Fruit fly (Drosophila melanogaster) whole organism, adult: Measurements from ENCODE around the gene CG9269.

Experiments used
- CG11617 ChIP-seq: fragments of 200-800 bp; sonication (Bioruptor generic); optimal IDR thresholded peaks from 2 replicates; lab custom pipeline; 2017; ENCODE audit warnings: mild to moderate bottlenecking, missing biosample characterization, missing genetic modification reagents, missing genetic modification characterization
- CG12768 ChIP-seq: fragments of 200-800 bp; sonication (Bioruptor generic); optimal IDR thresholded peaks from 2 replicates; lab custom pipeline; 2017; ENCODE audit warnings: missing biosample characterization, missing genetic modification characterization, mild to moderate bottlenecking, moderate library complexity, missing genetic modification reagents
- CG14711 ChIP-seq: fragments of 200-800 bp; sonication (Bioruptor generic); optimal IDR thresholded peaks from 2 replicates; lab custom pipeline; 2018; ENCODE audit warnings: missing biosample characterization, mild to moderate bottlenecking, missing genetic modification characterization, moderate library complexity
- CG1620 ChIP-seq: fragments of 200-800 bp; sonication (Bioruptor generic); optimal IDR thresholded peaks from 2 replicates; lab custom pipeline; 2016; ENCODE audit warnings: missing biosample characterization, missing genetic modification characterization
- CG33017 ChIP-seq: fragments of 200-800 bp; sonication (Bioruptor generic); optimal IDR thresholded peaks from 2 replicates; lab custom pipeline; 2018; ENCODE audit warnings: missing biosample characterization, mild to moderate bottlenecking, missing genetic modification characterization, moderate library complexity
- CG5204 ChIP-seq: fragments of 200-800 bp; sonication (Bioruptor generic); optimal IDR thresholded peaks from 2 replicates; lab custom pipeline; 2016; ENCODE audit warnings: missing biosample characterization, missing genetic modification characterization
- CG7045 ChIP-seq: fragments of 200-800 bp; sonication (Bioruptor generic); optimal IDR thresholded peaks from 2 replicates; lab custom pipeline; 2017; ENCODE audit warnings: missing biosample characterization, mild to moderate bottlenecking, missing genetic modification characterization
- CG7101 ChIP-seq: fragments of 200-800 bp; sonication (Bioruptor generic); optimal IDR thresholded peaks from 2 replicates; lab custom pipeline; 2018; ENCODE audit warnings: missing biosample characterization, mild to moderate bottlenecking, missing genetic modification characterization, moderate library complexity
- Clk ChIP-seq: fragments of 200-800 bp; sonication (Bioruptor generic); optimal IDR thresholded peaks from 2 replicates; lab custom pipeline; 2017; ENCODE audit warnings: missing biosample characterization, missing genetic modification characterization
- Crg-1 ChIP-seq: fragments of 200-800 bp; sonication (Bioruptor generic); optimal IDR thresholded peaks from 2 replicates; lab custom pipeline; 2016; ENCODE audit warnings: missing biosample characterization, missing genetic modification characterization
- Hr96 ChIP-seq: fragments of 200-800 bp; sonication (Bioruptor generic); optimal IDR thresholded peaks from 2 replicates; lab custom pipeline; 2016; ENCODE audit warnings: missing biosample characterization, missing genetic modification characterization
- Mnt ChIP-seq: fragments of 200-800 bp; sonication (Bioruptor generic); optimal IDR thresholded peaks from 2 replicates; lab custom pipeline; 2016; ENCODE audit warnings: missing biosample characterization, mild to moderate bottlenecking, missing genetic modification characterization
- bab1 ChIP-seq: fragments of 200-800 bp; sonication (Bioruptor generic); optimal IDR thresholded peaks from 3 replicates; lab custom pipeline; 2019; ENCODE audit warnings: missing biosample characterization, mild to moderate bottlenecking, missing genetic modification characterization, moderate library complexity
- cic ChIP-seq: fragments of 200-800 bp; sonication (Bioruptor generic); optimal IDR thresholded peaks from 2 replicates; lab custom pipeline; 2017; ENCODE audit warnings: missing biosample characterization, mild to moderate bottlenecking, missing genetic modification characterization, moderate library complexity
- cnc ChIP-seq, 2 experiments: fragments of >200 bp; optimal IDR thresholded peaks; 2 replicates each; lab custom pipeline; 2017
- kay ChIP-seq: fragments of 200-800 bp; sonication (Bioruptor generic); peaks from one replicate; lab custom pipeline; 2016; ENCODE audit warnings: missing biosample characterization, missing genetic modification characterization, borderline replicate concordance
- ovo ChIP-seq: fragments of 200-800 bp; sonication (Bioruptor generic); optimal IDR thresholded peaks from 2 replicates; lab custom pipeline; 2016; ENCODE audit warnings: missing biosample characterization, missing genetic modification characterization
- pad ChIP-seq: fragments of 200-800 bp; sonication (Bioruptor generic); optimal IDR thresholded peaks from 3 replicates; lab custom pipeline; 2017; ENCODE audit warnings: missing biosample characterization, missing genetic modification characterization, mild to moderate bottlenecking, moderate library complexity, missing genetic modification reagents
- tj ChIP-seq: fragments of 200-800 bp; sonication (Bioruptor generic); optimal IDR thresholded peaks from 3 replicates; lab custom pipeline; 2017; ENCODE audit warnings: missing biosample characterization, mild to moderate bottlenecking, missing genetic modification characterization, moderate library complexity
- toe ChIP-seq: fragments of 200-800 bp; sonication (Bioruptor generic); optimal IDR thresholded peaks from 2 replicates; lab custom pipeline; 2016; ENCODE audit warnings: missing biosample characterization, missing genetic modification characterization

Gene CG9269

DNA sequence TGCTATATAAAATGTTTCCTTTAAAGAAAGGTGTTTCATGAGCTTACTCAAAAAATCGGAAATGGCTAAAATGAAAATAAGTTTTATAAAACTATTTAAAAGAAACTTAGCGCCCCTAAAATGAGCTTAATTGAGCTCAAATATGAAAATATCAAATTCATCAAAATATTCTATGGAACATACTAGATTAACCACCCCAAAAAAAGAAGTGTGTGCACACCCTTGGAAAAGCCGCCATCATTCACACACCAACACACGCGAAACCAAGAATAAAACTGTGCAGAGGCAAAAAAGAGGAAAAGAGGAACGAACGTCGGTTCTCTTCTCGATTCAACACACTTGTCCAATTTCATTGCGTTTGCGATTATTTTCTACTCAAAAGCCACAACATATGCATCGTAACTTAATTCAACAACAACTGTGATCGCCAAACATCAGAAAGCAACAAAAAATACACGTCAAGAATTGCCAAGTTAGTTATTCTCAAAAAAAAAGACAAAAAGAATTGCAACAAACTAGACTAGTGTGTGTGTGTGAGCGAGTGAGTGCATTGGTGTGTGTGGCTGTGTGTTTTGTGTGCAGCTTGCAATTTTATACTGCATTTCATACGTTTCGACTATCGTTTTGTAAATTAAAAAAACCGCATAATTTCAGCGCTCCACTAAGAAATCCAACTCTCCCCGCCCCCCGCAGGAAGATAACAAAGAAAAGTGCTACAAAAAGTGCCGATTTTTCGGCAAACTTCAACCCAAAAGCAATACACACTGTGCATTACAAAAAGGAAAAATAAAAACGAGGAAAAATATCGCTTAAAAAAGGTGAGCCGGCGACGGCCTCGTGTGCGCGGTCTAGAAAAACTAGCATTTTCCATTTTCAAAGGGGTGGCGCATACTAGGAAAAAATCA, 31.3 kb downstream of the CG9269 start, which contains the start of gene rin:
Gene rin (plus strand): TSS at position 276 of the 905 bp plus-strand sequence.
- TF ChIP-seq cnc (optimal IDR thresholded peaks at IDR 0.05; lab: Kevin White, UChicago) = no peak
- TF ChIP-seq cic (GFP tag; lab: Kevin White, UChicago) = peak; percentile 32
- TF ChIP-seq Crg-1 (GFP tag; lab: Kevin White, UChicago) = no peak
- no peak for TF ChIP-seq CG1620
- no peak for TF ChIP-seq ovo (GFP tag; lab: Kevin White, UChicago)
- TF ChIP-seq bab1 = peak; percentile 27
- TF ChIP-seq Mnt (GFP tag; lab: Kevin White, UChicago) = no peak
- TF ChIP-seq Hr96 (GFP tag; lab: Kevin White, UChicago) = no peak
- no peak for TF ChIP-seq toe
- no peak for TF ChIP-seq CG7045 (GFP tag; lab: Kevin White, UChicago)
- TF ChIP-seq tj = peak; percentile 94
- TF ChIP-seq CG7101 (tag; lab: Kevin White, UChicago) = no peak
- no peak for TF ChIP-seq CG33017 (tag; lab: Kevin White, UChicago)
- TF ChIP-seq kay (GFP tag; lab: Kevin White, UChicago) = peak; percentile 30
- TF ChIP-seq CG12768 = peak; percentile 28
- no peak for TF ChIP-seq CG11617
- no peak for TF ChIP-seq CG5204 (GFP tag; lab: Kevin White, UChicago)
- no peak for TF ChIP-seq Clk
- peak; percentile 4 for TF ChIP-seq pad (GFP tag; lab: Kevin White, UChicago)
- no peak for TF ChIP-seq CG14711 (tag; lab: Kevin White, UChicago)

DNA sequence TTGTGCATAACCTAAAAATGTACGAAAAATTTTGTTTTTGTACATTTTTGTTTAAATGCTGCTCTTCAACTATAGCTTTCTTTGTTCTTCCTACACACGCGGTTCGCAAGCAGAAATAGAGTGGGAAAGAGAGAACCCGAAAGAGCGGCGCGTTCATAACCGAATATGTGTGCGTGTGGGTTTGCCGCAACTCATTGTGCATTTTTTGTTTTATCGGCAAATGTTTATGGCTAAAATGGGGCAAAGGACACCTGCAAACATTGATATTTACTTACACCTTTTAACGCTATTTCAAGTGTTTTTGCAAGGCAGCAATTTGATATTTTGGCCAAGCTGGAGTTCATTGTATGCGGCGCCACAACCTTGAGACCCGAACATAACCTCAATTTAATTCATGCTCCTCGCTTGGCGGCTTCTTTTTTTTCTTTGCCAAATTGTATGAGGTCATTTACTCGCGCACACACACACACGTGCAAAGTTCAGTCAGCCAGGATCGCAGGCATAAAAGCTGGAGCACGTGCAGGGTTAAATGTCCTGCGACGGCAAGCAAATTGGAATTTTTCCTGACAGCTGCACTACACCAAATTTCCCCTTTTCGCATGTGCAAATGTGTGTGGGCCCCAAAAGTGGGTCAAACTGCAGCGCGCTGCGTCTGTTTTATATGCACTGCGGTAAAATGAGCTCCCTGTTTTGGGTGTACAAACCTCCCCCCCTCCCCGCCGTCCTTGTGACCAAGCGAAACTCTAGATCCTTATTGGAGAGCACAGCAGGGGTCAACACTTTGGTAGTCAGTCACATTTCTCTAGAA, 32.2 kb downstream of the CG9269 start:
- TF ChIP-seq CG7045 (GFP tag; lab: Kevin White, UChicago) (no peak), CG7101 (tag; lab: Kevin White, UChicago) (no peak), cic (GFP tag; lab: Kevin White, UChicago) (no peak), pad (GFP tag; lab: Kevin White, UChicago) (peak; percentile 38)

DNA sequence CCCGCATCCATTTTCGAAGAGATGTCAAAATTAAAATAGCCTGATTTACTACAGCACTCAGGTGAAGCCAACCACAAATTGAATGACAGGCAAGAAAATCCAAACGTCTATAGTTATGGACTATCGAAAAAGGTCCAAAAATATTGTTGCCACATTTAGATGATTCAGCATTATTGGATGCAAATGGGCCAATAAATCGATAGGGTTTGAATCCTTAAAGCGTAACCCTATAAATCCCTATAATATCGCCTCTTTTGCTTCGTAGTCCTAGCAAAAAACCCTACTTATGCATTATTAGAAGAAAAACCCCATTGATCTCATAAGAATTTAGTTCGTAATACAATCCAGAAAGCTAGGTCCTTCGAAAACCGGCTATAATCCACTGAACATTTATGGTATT, 40.6 kb downstream of the CG9269 start, which contains the start of gene Rbp4:
Gene Rbp4 (minus strand): TSS at position 101 of the 400 bp plus-strand sequence.
- TF ChIP-seq Crg-1 (GFP tag; lab: Kevin White, UChicago) = no peak
- peak in 1 of 2 experiments; percentile 32 for TF ChIP-seq cnc (optimal IDR thresholded peaks at IDR 0.05; lab: Kevin White, UChicago)

DNA sequence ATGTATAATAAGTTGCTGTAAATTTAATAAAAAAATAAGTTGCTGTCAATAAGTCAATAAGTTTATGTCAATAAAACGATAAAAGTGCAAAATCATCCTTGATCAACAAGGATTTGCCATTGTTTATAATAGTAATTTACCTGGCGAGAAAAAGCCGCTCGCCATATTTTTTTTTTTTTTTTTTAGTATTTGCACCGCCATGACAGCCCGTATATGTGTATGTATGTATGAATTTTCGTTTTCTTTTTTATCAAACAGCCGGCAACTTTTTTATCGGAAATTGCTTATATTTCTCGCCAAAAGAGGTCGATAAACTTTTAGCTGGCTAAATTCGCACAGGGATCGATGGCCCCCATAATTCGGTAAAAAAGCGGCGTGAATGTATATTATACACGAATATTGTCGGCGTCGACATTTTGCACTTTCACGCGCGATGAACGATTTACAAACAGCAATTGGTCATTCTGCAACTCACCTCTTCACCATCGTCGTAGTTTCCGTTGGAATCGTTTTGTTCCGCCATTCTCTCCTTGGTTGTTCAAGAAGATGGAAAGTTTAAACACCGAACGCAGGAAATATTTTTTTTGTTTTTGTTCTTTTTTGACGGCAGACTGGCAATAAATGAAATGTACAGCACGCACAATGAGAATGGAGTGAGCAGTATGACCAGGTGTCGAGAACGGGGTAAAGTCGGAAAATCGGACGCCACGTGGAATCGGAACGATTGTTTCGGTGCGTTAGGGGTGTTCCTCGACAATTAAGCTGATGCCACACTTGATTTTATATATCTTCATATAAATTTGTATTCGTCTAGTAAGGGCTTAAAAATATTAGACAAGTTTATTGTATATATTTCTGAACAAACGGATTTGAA, 44.4 kb downstream of the CG9269 start, which contains the start of gene Hrb87F:
Gene Hrb87F (minus strand): TSS at position 667 of the 874 bp plus-strand sequence.
- TF ChIP-seq cic (GFP tag; lab: Kevin White, UChicago) = peak; percentile 40
- TF ChIP-seq CG33017 (tag; lab: Kevin White, UChicago) = no peak
- peak; percentile 66 for TF ChIP-seq kay (GFP tag; lab: Kevin White, UChicago)
- TF ChIP-seq CG7045 (GFP tag; lab: Kevin White, UChicago) = no peak
- peak; percentile 24 for TF ChIP-seq CG11617
- no peak for TF ChIP-seq cnc (optimal IDR thresholded peaks at IDR 0.05; lab: Kevin White, UChicago)
- TF ChIP-seq Hr96 (GFP tag; lab: Kevin White, UChicago) = no peak
- peak; percentile 57 for TF ChIP-seq bab1
- peak; percentile 84 for TF ChIP-seq Mnt (GFP tag; lab: Kevin White, UChicago)
- TF ChIP-seq Crg-1 (GFP tag; lab: Kevin White, UChicago) = peak; percentile 3
- TF ChIP-seq CG12768 = peak; percentile 19
- no peak for TF ChIP-seq CG7101 (tag; lab: Kevin White, UChicago)
- peak; percentile 69 for TF ChIP-seq tj
- peak; percentile 10 for TF ChIP-seq CG1620

DNA sequence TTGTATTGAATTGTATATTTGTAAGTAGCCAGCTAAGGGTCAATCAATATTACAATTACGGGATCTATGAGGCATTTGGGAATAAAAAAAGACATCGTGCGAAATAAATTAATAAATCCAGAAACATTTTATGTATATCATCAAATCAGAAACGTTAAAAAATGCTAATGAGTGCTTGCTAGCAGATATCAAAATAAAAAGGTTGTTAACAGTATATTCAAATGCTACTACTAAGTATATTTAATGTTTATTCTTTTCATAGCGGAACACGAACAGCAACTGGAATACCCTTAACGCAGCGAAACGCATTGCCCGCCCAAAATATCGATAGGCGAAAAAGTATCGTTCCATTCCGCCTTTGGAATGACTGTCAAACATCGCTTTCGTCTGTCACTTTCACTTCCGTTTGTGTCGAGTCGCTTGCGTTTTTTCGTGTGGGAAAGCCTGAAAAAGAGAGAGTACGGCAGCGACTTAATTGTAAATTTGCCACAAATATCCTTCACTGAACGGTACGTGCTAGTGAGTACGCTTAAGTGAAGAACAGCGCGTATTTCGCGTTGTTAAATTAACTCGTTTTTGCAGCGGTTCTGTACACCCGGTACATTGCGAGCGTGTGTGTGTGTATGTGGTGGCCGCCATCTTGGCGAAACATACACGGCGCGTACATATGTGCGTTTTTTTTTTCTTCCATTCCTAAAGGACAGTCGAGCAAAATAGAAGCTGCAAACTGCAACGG, 45.4 kb downstream of the CG9269 start, which contains the start of gene B52:
Gene B52 (plus strand): TSS at position 388 of the 736 bp plus-strand sequence.
- TF ChIP-seq CG11617 (peak; percentile 86), CG7045 (GFP tag; lab: Kevin White, UChicago) (peak; percentile 67), CG12768 (peak; percentile 70), Clk (peak; percentile 46), Hr96 (GFP tag; lab: Kevin White, UChicago) (peak; percentile 83), cic (GFP tag; lab: Kevin White, UChicago) (peak; percentile 33), tj (peak; percentile 61), CG33017 (tag; lab: Kevin White, UChicago) (peak; percentile 69), CG1620 (peak; percentile 73), CG14711 (tag; lab: Kevin White, UChicago) (peak; percentile 51), CG5204 (GFP tag; lab: Kevin White, UChicago) (peak; percentile 72), Crg-1 (GFP tag; lab: Kevin White, UChicago) (peak; percentile 81), Mnt (GFP tag; lab: Kevin White, UChicago) (peak; percentile 72), bab1 (peak; percentile 81), toe (peak; percentile 44), pad (GFP tag; lab: Kevin White, UChicago) (peak; percentile 54), kay (GFP tag; lab: Kevin White, UChicago) (no peak), ovo (GFP tag; lab: Kevin White, UChicago) (peak; percentile 64), CG7101 (tag; lab: Kevin White, UChicago) (peak; percentile 82), cnc (optimal IDR thresholded peaks at IDR 0.05; lab: Kevin White, UChicago) (no peak)
